Worm (Caenorhabditis elegans): ENCODE measurements around the gene F10G2.4.

ce11 chrV:7353602-7354001 is 26.6 kb downstream of the F10G2.4 start:
- no peak for TF ChIP-seq lsy-2 (tag; optimal IDR thresholded peaks at IDR 0.05)
- TF ChIP-seq unc-62 (GFP tag; optimal IDR thresholded peaks at IDR 0.05): no peak
- no peak for TF ChIP-seq pha-4 (tag; optimal IDR thresholded peaks at IDR 0.05)
- no peak for TF ChIP-seq elt-3 (tag; optimal IDR thresholded peaks at IDR 0.05)
- TF ChIP-seq tbx-8 (GFP tag; optimal IDR thresholded peaks at IDR 0.05): no peak
- no peak for TF ChIP-seq unc-39 (tag; optimal IDR thresholded peaks at IDR 0.05)
- TF ChIP-seq lin-13 (tag; optimal IDR thresholded peaks at IDR 0.05): no peak
- TF ChIP-seq nhr-28 (tag; optimal IDR thresholded peaks at IDR 0.05): no peak
- TF ChIP-seq nhr-76 (tag; optimal IDR thresholded peaks at IDR 0.05): no peak
- TF ChIP-seq lin-32 (GFP tag; optimal IDR thresholded peaks at IDR 0.05): no peak
- no peak for TF ChIP-seq nhr-12 (tag; optimal IDR thresholded peaks at IDR 0.05)
- TF ChIP-seq ham-2 (GFP tag; optimal IDR thresholded peaks at IDR 0.05): no peak

All from whole organism, mixed stage, embryonic.